Fruit fly (Drosophila melanogaster) ovary, adult (tissue): Measurements from ENCODE around the gene GIIIspla2.

ENCODE experiments used
- CG17801 ChIP-seq: fragments of 200-800 bp; optimal IDR thresholded peaks from 2 replicates; lab custom pipeline; 2019; ENCODE audit warnings: missing biosample characterization, mild to moderate bottlenecking, missing genetic modification characterization, moderate library complexity; ENCODE audit not compliant: partially characterized antibody

GIIIspla2 gene

DNA sequence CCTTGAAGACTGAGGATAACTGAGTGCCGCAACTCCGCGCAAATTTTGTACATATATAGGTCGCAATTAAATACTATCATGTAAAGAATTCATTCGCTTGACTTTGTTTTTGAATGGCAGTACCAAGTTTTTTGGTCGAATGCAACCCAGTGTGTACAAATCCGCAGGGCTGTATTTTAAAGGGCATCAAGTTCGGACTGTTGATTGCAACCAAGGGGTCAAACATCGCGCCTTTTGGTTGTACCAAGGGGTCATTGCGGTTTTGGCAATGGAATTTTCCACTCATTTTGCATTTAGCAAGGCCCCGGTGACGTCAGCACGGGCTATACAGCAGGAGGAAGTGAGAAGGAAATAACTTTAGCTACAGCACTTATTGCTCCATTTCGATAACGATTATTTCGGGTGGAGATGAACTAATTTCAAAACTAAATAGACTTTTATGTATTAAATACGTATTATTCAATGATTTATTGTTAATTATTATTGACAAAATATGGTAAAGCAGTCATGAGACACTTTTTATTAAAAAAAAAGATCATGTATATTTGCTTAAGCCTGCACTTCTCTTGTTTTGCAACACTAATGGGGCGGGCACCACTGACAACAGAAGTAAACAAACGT, 25.6 kb upstream of the GIIIspla2 start, which contains the start of gene CG10958:
Gene CG10958 (plus strand): TSS at position 593 of the 621 bp plus-strand sequence.
- TF ChIP-seq CG17801 (GFP tag; lab: Kevin White, UChicago) = peak; percentile 69

DNA sequence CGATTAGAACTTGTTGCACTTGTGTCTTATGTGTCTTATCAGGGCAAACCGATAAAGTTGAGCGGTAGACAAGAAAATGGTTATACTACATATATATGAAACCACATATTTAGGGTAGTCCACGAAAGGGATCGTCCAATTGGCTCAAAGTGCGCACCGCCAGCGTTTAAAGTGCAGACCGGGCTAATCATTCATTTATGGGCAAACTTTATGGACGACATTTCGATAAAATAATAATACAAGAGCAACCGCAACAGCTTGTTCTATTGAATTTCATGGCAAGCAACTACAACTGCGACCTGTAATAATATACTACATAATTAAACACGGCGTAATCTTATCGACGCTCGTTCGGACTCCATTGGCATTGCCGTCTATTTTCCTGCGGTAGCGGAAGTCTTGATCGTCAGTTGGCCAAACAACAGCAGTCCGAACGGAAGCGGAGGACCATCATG, 22.0 kb upstream of the GIIIspla2 start, which contains the start of the genes cyr and CG2120:
Gene cyr (minus strand): TSS at position 294 of the 455 bp plus-strand sequence.
Gene CG2120 (plus strand): TSS at position 405 of the 455 bp plus-strand sequence.
- TF ChIP-seq CG17801 (GFP tag; lab: Kevin White, UChicago) = no peak

DNA sequence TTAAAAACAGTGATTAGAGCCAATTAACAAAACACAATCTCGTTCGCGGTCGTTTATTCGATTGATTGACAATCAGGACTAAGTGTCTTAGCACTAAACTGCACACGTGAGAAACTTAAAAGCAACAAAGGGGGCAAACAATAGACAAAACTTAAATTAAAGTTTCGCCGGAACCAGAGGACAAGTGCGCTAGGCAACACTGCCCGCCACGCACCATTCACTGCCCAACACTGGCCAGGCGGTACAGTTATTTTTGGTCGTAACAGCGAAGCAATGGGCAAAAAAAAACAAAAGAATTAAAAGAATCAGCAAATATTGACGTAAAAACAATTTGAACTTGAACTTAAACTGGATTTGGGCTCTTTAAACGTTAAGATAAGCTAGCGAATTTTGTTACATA, 20.1 kb upstream of the GIIIspla2 start:
- TF ChIP-seq CG17801 (GFP tag; lab: Kevin White, UChicago) = no peak

DNA sequence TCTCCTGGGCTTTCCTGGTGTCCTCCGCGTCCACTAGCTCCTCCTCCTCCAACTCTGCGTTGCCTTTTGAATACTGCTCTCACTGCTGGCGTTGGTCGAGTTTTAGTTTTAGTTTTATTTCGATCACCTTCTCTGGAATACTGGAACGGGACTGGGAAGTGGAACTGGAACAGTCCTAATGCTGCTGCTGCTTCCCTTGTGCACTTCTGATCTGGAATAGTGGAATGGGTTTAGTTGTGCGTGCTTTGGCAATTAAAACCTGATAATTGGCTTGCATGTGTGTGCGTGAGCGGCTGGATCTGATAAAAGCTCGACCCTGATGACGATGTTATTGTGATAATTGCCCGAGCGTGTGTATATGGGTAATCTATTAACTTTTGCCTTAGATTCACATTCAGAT, 16.7 kb upstream of the GIIIspla2 start:
- no peak for TF ChIP-seq CG17801 (GFP tag; lab: Kevin White, UChicago)

DNA sequence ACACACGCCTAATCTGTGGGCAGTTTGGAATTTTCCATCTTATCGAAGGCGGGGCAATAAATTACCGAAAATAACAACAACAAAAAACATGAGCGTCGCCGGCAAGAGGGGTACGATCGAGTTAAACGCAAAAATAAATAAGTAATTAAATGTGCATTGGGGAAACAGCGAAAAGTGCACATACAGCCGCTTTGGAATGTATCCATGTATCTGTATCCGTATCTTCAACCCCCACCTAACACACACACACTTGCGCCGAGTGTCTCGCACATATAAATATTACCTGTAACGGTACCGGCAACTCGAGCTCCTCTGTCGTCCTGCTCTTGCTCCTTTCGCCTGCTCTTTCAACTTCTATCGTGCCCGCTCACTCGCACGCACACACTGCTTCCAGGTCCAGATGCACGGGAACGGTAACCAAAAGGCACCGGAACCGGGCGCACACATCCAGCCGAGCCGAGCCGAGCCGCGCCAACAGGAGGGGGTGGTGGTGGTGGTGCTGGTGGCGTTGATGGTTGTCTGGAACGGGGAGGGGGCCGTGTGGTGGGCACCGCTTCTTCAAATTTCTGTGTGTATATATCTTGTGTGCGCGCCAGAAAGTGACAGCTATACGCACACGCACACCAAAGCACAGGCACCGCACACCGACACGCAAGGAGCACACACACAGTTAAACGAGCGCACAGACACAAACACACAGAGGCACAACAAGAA, 15.9 kb upstream of the GIIIspla2 start:
- no peak for TF ChIP-seq CG17801 (GFP tag; lab: Kevin White, UChicago)

DNA sequence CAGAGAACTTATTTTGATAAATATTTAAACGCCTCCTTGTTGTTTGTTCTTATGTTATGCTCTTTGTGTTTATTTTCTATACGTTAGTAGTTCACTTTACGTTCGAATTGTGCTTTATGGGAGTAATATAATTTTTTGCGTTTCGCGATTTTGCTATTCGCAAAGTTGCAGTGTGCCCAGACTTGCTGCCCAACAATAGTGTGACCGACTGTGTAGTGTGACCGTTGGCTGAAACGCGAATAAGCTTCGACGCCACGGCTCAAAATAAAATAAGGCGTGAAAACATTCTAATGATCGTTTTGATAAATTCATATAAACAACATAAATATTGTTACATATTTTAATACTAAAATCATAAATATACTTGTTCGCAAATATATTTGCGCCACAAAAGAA, 15.4 kb upstream of the GIIIspla2 start, which contains the start of gene Smox:
Gene Smox (minus strand): TSS at position 213 of the 396 bp plus-strand sequence.
- TF ChIP-seq CG17801 (GFP tag; lab: Kevin White, UChicago) = no peak

DNA sequence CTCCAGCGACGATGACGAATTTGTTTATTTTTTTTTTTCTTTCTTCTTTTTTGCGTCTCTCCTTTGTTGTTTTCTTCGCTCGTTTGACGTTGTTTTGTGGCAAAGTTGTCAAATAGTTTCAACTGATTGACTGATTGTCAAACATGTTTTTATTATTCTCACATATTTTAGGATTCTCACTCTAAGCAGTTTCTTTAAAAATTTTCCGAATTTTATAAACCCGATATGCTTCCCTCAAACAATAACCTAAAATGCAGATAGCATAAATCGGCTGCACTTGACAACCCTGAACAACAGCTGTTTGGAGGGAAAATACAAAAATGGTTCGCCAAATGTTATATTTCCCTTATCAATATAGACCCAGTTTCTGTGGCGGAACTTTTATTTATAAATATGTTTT, 13.9 kb upstream of the GIIIspla2 start, which contains the start of gene CG17982:
Gene CG17982 (minus strand): TSS at position 299 of the 400 bp plus-strand sequence.
- peak; percentile 97 for TF ChIP-seq CG17801 (GFP tag; lab: Kevin White, UChicago)

DNA sequence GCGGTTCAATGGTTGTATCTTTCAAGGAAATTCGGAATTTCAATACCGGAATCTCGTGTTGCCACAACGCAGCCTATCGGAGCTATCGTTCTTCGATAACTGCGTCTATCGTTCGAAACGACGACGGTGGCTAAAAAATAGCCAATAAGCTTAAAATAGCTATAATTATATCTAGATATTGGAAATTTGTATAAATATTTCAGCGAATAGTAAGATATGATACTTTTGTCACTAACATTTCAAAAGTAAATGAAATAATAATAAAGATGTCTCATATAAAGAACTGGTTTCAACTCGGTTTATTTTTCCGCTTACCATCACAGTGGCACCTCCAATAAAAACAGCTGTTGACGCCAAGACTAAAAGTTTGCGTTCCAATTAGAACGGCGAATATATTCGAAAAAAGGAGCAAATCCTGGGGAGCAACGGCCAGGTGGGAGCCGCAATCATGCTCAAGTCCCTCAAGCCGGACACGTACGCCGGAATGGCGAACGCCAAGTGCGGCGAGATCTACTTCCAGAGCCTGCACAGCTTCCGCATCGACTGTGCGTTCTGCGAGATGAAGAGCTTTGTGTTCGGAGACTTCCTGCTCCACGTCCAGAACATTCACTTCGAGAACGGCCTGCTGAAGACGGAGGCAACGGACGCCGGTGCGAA, 11.8 kb upstream of the GIIIspla2 start, which contains the start of the genes alpha-PheRS and CG2129:
Gene alpha-PheRS (minus strand): TSS at position 102 of the 657 bp plus-strand sequence.
Gene CG2129 (plus strand): TSS at position 339 of the 657 bp plus-strand sequence.
- peak; percentile 75 for TF ChIP-seq CG17801 (GFP tag; lab: Kevin White, UChicago)

DNA sequence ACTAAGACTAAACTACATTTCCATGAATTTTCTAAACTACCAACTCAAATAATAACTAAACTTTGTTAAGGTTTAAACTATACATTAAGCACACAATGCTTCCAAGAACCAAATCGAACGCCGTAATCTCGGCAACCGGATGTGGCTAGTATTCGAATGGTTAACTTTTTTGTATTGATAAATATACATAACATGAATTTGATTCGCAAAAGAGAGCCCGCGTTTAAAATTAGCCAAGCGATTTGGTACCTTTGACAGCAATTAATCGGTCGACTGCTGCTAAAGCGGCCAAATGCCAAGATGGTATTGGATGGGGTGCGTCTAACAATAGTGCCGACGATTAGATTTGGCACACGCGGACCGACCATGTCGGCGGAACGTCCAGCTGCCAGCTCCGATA, 9.8 kb upstream of the GIIIspla2 start, which contains the start of gene CG15336:
Gene CG15336 (plus strand): TSS at position 301 of the 400 bp plus-strand sequence.
- TF ChIP-seq CG17801 (GFP tag; lab: Kevin White, UChicago) = no peak

DNA sequence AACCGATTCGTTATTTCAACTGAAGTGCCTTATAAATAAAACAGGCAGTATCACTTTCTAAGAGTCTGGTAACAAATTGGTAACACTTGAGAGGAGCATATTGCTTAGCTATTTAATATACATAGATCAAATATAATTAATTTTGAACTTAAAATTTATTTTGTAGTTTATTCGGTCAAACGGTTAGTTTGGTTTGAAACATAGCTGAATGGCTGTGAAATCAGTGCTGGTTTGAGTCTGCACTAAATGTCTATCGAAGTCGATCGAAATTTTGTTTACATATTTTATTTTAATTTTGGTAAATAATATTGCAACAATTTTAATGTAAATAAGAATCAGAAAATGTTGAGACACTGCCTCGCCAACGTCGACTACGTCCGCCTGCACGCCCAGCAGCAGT, 8.9 kb upstream of the GIIIspla2 start, which contains the start of gene CG10959:
Gene CG10959 (plus strand): TSS at position 228 of the 400 bp plus-strand sequence.
- TF ChIP-seq CG17801 (GFP tag; lab: Kevin White, UChicago) = no peak

DNA sequence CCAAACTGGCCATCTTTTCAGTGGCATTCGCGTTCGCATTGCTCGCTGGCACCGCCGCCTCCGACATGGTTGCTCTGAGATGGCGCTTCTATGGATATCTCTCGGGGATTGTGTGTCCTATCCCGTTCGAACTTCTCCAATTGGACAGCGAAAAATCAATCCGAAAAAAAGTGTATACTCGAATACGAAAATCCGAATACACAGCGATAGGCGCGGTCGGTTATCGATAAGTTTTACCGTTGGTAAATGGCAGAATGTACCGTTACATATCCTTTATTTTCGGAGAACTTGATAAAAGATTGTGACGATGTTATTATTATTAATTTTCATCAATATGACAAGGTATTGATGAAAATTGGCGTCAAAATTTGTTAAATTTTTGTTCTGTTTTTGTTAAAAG, 5.4 kb upstream of the GIIIspla2 start, which contains the start of gene Gbeta5:
Gene Gbeta5 (minus strand): TSS at position 199 of the 400 bp plus-strand sequence.
- no peak for TF ChIP-seq CG17801 (GFP tag; lab: Kevin White, UChicago)

DNA sequence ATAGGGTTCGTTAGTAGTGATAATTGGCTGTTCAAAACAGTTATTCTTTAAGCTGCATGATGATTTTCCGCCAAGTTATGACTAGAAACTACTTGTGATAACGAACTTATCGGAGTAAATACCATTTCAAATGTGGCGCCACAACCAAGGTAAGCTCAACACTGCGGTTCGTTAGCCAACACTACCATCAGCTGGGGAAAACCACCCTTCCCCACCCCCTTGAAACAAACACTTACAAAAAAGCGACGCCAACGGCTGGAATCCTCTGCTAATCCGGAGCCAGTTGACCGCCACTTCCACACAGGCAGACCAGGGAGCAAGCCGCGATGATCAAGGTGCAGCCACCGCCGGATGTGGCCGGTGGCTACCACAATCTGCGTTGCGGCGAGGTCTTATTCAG, 4.7 kb upstream of the GIIIspla2 start, which contains the start of gene CG18262:
Gene CG18262 (plus strand): TSS at position 231 of the 400 bp plus-strand sequence.
- no peak for TF ChIP-seq CG17801 (GFP tag; lab: Kevin White, UChicago)

DNA sequence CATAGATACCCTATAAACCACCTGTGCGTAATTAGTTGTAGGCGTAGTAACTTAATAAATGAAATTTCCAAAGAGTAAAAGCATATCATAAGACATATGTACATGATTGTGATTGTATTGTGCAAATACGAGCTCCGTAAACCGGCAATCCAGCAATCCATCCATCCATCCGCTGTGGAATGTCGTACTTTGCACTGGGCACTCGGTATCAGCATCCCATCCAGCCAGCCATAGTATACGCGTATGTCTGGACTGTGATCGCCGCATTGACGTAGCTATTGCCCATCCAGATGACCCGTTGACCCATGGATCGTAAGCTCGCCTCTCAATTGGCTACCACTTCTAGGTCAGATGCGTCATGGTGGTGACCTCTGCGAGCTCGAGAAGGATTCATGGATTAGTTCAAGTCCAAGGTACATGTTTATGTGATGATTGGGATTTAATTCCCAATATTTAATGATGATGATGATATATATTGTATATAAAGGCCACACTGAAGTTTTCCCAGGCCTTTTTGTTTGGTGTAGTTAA, 1.6 kb downstream of the GIIIspla2 start:
- no peak for TF ChIP-seq CG17801 (GFP tag; lab: Kevin White, UChicago)

DNA sequence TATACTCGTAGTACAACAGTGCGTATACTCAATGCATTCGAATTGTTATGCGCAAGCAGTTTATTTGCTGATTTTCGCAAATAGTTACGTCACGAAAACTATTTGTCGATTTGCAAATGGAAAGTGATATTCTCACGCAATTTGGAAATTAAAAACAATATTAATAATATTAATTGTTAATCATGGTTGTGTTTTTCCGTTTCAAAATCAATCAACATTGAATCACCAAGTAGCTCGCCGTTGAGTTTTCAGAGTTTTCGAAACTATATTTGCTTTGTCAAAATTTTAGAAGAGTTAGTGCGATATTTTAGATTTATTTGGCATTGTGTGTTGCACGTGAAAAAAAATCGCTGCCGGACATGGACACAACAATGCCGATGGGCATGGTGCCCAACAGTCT, 2.3 kb downstream of the GIIIspla2 start, which contains the start of gene CG15337:
Gene CG15337 (plus strand): TSS at position 301 of the 400 bp plus-strand sequence.
- no peak for TF ChIP-seq CG17801 (GFP tag; lab: Kevin White, UChicago)
